Fruit fly (Drosophila melanogaster) whole organism, adult: Measurements from ENCODE around the gene CG43102.

Experiments
- CG11617 ChIP-seq: fragments of 200-800 bp; sonication (Bioruptor generic); optimal IDR thresholded peaks from 2 replicates; lab custom pipeline; 2017; ENCODE audit warnings: mild to moderate bottlenecking, missing biosample characterization, missing genetic modification reagents, missing genetic modification characterization
- CG14711 ChIP-seq: fragments of 200-800 bp; sonication (Bioruptor generic); optimal IDR thresholded peaks from 2 replicates; lab custom pipeline; 2018; ENCODE audit warnings: missing biosample characterization, mild to moderate bottlenecking, missing genetic modification characterization, moderate library complexity
- CG1620 ChIP-seq: fragments of 200-800 bp; sonication (Bioruptor generic); optimal IDR thresholded peaks from 2 replicates; lab custom pipeline; 2016; ENCODE audit warnings: missing biosample characterization, missing genetic modification characterization
- CG33017 ChIP-seq: fragments of 200-800 bp; sonication (Bioruptor generic); optimal IDR thresholded peaks from 2 replicates; lab custom pipeline; 2018; ENCODE audit warnings: missing biosample characterization, mild to moderate bottlenecking, missing genetic modification characterization, moderate library complexity
- CG5204 ChIP-seq: fragments of 200-800 bp; sonication (Bioruptor generic); optimal IDR thresholded peaks from 2 replicates; lab custom pipeline; 2016; ENCODE audit warnings: missing biosample characterization, missing genetic modification characterization
- CG7045 ChIP-seq: fragments of 200-800 bp; sonication (Bioruptor generic); optimal IDR thresholded peaks from 2 replicates; lab custom pipeline; 2017; ENCODE audit warnings: missing biosample characterization, mild to moderate bottlenecking, missing genetic modification characterization
- CG7101 ChIP-seq: fragments of 200-800 bp; sonication (Bioruptor generic); optimal IDR thresholded peaks from 2 replicates; lab custom pipeline; 2018; ENCODE audit warnings: missing biosample characterization, mild to moderate bottlenecking, missing genetic modification characterization, moderate library complexity
- Hr96 ChIP-seq: fragments of 200-800 bp; sonication (Bioruptor generic); optimal IDR thresholded peaks from 2 replicates; lab custom pipeline; 2016; ENCODE audit warnings: missing biosample characterization, missing genetic modification characterization
- Mnt ChIP-seq: fragments of 200-800 bp; sonication (Bioruptor generic); optimal IDR thresholded peaks from 2 replicates; lab custom pipeline; 2016; ENCODE audit warnings: missing biosample characterization, mild to moderate bottlenecking, missing genetic modification characterization
- bab1 ChIP-seq: fragments of 200-800 bp; sonication (Bioruptor generic); optimal IDR thresholded peaks from 3 replicates; lab custom pipeline; 2019; ENCODE audit warnings: missing biosample characterization, mild to moderate bottlenecking, missing genetic modification characterization, moderate library complexity
- cnc ChIP-seq, 2 experiments: fragments of >200 bp; optimal IDR thresholded peaks; 2 replicates each; lab custom pipeline; 2017
- kay ChIP-seq: fragments of 200-800 bp; sonication (Bioruptor generic); peaks from one replicate; lab custom pipeline; 2016; ENCODE audit warnings: missing biosample characterization, missing genetic modification characterization, borderline replicate concordance
- tj ChIP-seq: fragments of 200-800 bp; sonication (Bioruptor generic); optimal IDR thresholded peaks from 3 replicates; lab custom pipeline; 2017; ENCODE audit warnings: missing biosample characterization, mild to moderate bottlenecking, missing genetic modification characterization, moderate library complexity
- toe ChIP-seq: fragments of 200-800 bp; sonication (Bioruptor generic); optimal IDR thresholded peaks from 2 replicates; lab custom pipeline; 2016; ENCODE audit warnings: missing biosample characterization, missing genetic modification characterization

CG43102 gene

dm6 chr3R:17718760-17719625 is 75.3 kb downstream of the CG43102 start, which contains the start of gene Pxt:
Pxt (plus strand) TSS chr3R:17719454.
- TF ChIP-seq CG33017 (tag; lab: Kevin White, UChicago) (no peak), CG7101 (tag; lab: Kevin White, UChicago) (no peak), CG5204 (GFP tag; lab: Kevin White, UChicago) (no peak), CG1620 (GFP tag; lab: Kevin White, UChicago) (no peak), toe (GFP tag; lab: Kevin White, UChicago) (no peak), CG14711 (no peak), bab1 (no peak), CG7045 (GFP tag; lab: Kevin White, UChicago) (no peak), kay (GFP tag; lab: Kevin White, UChicago) (peak; percentile 90), tj (GFP tag; lab: Kevin White, UChicago) (peak; percentile 83), CG11617 (no peak), Hr96 (GFP tag; lab: Kevin White, UChicago) (no peak), Mnt (GFP tag; lab: Kevin White, UChicago) (no peak), cnc (optimal IDR thresholded peaks at IDR 0.05; lab: Kevin White, UChicago) (no peak)
